Fruit fly (Drosophila melanogaster) whole organism, embryonic: Measurements from ENCODE around the gene tst.

Source experiments
- BEAF-32 ChIP-seq: fragments of 200-800 bp; sonication (Bioruptor generic); optimal IDR thresholded peaks from 3 replicates; lab custom pipeline; 2017; ENCODE audit warnings: missing biosample characterization, missing genetic modification characterization, mild to moderate bottlenecking, moderate library complexity, missing genetic modification reagents
- CG12659 ChIP-seq: fragments of 200-800 bp; sonication (Bioruptor generic); optimal IDR thresholded peaks from 3 replicates; lab custom pipeline; 2017; ENCODE audit warnings: mild to moderate bottlenecking, missing biosample characterization, missing genetic modification reagents, missing genetic modification characterization
- CG12744 ChIP-seq: fragments of 200-800 bp; sonication (Bioruptor generic); optimal IDR thresholded peaks from 2 replicates; lab custom pipeline; 2016; ENCODE audit warnings: missing biosample characterization, missing genetic modification characterization
- CG14441 ChIP-seq: fragments of 200-800 bp; sonication (Bioruptor generic); IDR thresholded peaks from 2 replicates; pipeline ENCODE4 v1.3.6; 2022; ENCODE audit warnings: missing biosample characterization, missing genetic modification characterization
- CG16813 ChIP-seq: fragments of 200-800 bp; sonication (Bioruptor generic); IDR thresholded peaks from 3 replicates; pipeline ENCODE4 v1.3.6; 2022; ENCODE audit warnings: missing biosample characterization, missing genetic modification characterization; ENCODE audit not compliant: partially characterized antibody
- CG17385 ChIP-seq: fragments of 200-800 bp; sonication (Bioruptor generic); optimal IDR thresholded peaks from 3 replicates; lab custom pipeline; 2018; ENCODE audit warnings: missing biosample characterization, mild to moderate bottlenecking, missing genetic modification characterization
- CG17829 ChIP-seq: fragments of 200-800 bp; optimal IDR thresholded peaks from 2 replicates; lab custom pipeline; 2019; ENCODE audit warnings: missing biosample characterization, mild to moderate bottlenecking, missing genetic modification characterization, moderate library complexity
- CG18599 ChIP-seq: fragments of 200-800 bp; sonication (Bioruptor generic); optimal IDR thresholded peaks from 3 replicates; lab custom pipeline; 2017; ENCODE audit warnings: missing biosample characterization, missing genetic modification characterization, mild to moderate bottlenecking, moderate library complexity, missing genetic modification reagents
- CG18764 ChIP-seq: fragments of 200-800 bp; sonication (Bioruptor generic); optimal IDR thresholded peaks from 3 replicates; lab custom pipeline; 2016; ENCODE audit warnings: missing biosample characterization, missing genetic modification characterization
- CG2116 ChIP-seq: fragments of 200-800 bp; sonication (Bioruptor generic); optimal IDR thresholded peaks from 3 replicates; lab custom pipeline; 2018; ENCODE audit warnings: missing biosample characterization, mild to moderate bottlenecking, missing genetic modification characterization
- CG2199 ChIP-seq: fragments of 200-800 bp; sonication (Bioruptor generic); IDR thresholded peaks from 3 replicates; pipeline ENCODE4 v1.3.6; 2022; ENCODE audit warnings: missing biosample characterization, missing genetic modification characterization
- CG30020 ChIP-seq: fragments of 200-800 bp; optimal IDR thresholded peaks from 2 replicates; lab custom pipeline; 2019; ENCODE audit warnings: missing biosample characterization, mild to moderate bottlenecking, missing genetic modification characterization, moderate library complexity
- CG31224 ChIP-seq: fragments of 200-800 bp; sonication (Bioruptor generic); IDR thresholded peaks from 2 replicates; pipeline ENCODE4 v1.3.6; 2022; ENCODE audit warnings: missing biosample characterization, missing genetic modification characterization
- CG3995 ChIP-seq: fragments of 200-800 bp; sonication (Bioruptor generic); optimal IDR thresholded peaks from 3 replicates; lab custom pipeline; 2016; ENCODE audit warnings: missing biosample characterization, missing genetic modification characterization
- CG6791 ChIP-seq: fragments of 200-800 bp; sonication (Bioruptor generic); IDR thresholded peaks from 3 replicates; pipeline ENCODE4 v1.3.6; 2022; ENCODE audit warnings: missing biosample characterization, missing genetic modification characterization; ENCODE audit not compliant: partially characterized antibody
- CG7963 ChIP-seq: fragments of 200-800 bp; sonication (Bioruptor generic); IDR thresholded peaks from 3 replicates; pipeline ENCODE4 v1.3.6; 2022; ENCODE audit warnings: missing biosample characterization, missing genetic modification characterization; ENCODE audit not compliant: partially characterized antibody
- CG8089 ChIP-seq: fragments of 200-800 bp; sonication (Bioruptor generic); optimal IDR thresholded peaks from 3 replicates; lab custom pipeline; 2016; ENCODE audit warnings: missing biosample characterization, missing genetic modification characterization
- CG8281 ChIP-seq: fragments of 200-800 bp; sonication (Bioruptor generic); optimal IDR thresholded peaks from 2 replicates; lab custom pipeline; 2018; ENCODE audit warnings: missing biosample characterization, mild to moderate bottlenecking, missing genetic modification characterization, moderate library complexity
- CG9932 ChIP-seq: fragments of 200-800 bp; sonication (Bioruptor generic); IDR thresholded peaks from 2 replicates; pipeline ENCODE4 v1.3.6; 2022; ENCODE audit warnings: missing biosample characterization, missing genetic modification characterization
- Camta ChIP-seq: fragments of 200-800 bp; sonication (Bioruptor generic); optimal IDR thresholded peaks from 2 replicates; lab custom pipeline; 2016; ENCODE audit warnings: missing biosample characterization, missing genetic modification characterization
- Dll ChIP-seq: fragments of 200-800 bp; sonication (Bioruptor generic); IDR thresholded peaks from 4 replicates; pipeline ENCODE4 v1.3.6; 2022; ENCODE audit warnings: missing biosample characterization, missing genetic modification characterization; ENCODE audit not compliant: partially characterized antibody
- Ets65A ChIP-seq: fragments of 200-800 bp; sonication (Bioruptor generic); peaks from one replicate; lab custom pipeline; 2016; ENCODE audit warnings: missing biosample characterization, missing genetic modification characterization
- Ets97D ChIP-seq: fragments of 200-800 bp; sonication (Bioruptor generic); optimal IDR thresholded peaks from 3 replicates; lab custom pipeline; 2016; ENCODE audit warnings: missing biosample characterization, missing genetic modification characterization
- Fer1 ChIP-seq: fragments of 200-800 bp; sonication (Bioruptor generic); optimal IDR thresholded peaks from 2 replicates; lab custom pipeline; 2017; ENCODE audit warnings: missing biosample characterization, mild to moderate bottlenecking, missing genetic modification characterization
- Fer3 ChIP-seq: fragments of 200-800 bp; sonication (Bioruptor generic); optimal IDR thresholded peaks from 2 replicates; lab custom pipeline; 2018; ENCODE audit warnings: missing biosample characterization, mild to moderate bottlenecking, missing genetic modification characterization, moderate library complexity
- Gug ChIP-seq: fragments of 200-800 bp; sonication (Bioruptor generic); IDR thresholded peaks from 4 replicates; pipeline ENCODE4 v1.3.6; 2022; ENCODE audit warnings: missing biosample characterization, missing genetic modification characterization
- Hmr ChIP-seq: fragments of 200-800 bp; sonication (Bioruptor generic); optimal IDR thresholded peaks from 3 replicates; lab custom pipeline; 2017; ENCODE audit warnings: mild to moderate bottlenecking, missing biosample characterization, missing genetic modification reagents, missing genetic modification characterization
- Hsf ChIP-seq: fragments of 200-800 bp; sonication (Bioruptor generic); optimal IDR thresholded peaks from 3 replicates; lab custom pipeline; 2016; ENCODE audit warnings: missing biosample characterization, missing genetic modification characterization
- MBD-R2 ChIP-seq: fragments of 200-800 bp; sonication (Bioruptor generic); IDR thresholded peaks from 2 replicates; pipeline ENCODE4 v1.3.6; 2022; ENCODE audit warnings: missing biosample characterization, missing genetic modification characterization
- Mad ChIP-seq: fragments of 200-800 bp; sonication (Bioruptor generic); optimal IDR thresholded peaks from 2 replicates; lab custom pipeline; 2016; ENCODE audit warnings: missing biosample characterization, missing genetic modification characterization
- Meics ChIP-seq: fragments of 200-800 bp; sonication (Bioruptor generic); optimal IDR thresholded peaks from 2 replicates; lab custom pipeline; 2017; ENCODE audit warnings: missing biosample characterization, mild to moderate bottlenecking, missing genetic modification characterization
- Oaz ChIP-seq: fragments of 200-800 bp; sonication (Bioruptor generic); IDR thresholded peaks from 2 replicates; pipeline ENCODE4 v1.3.6; 2022; ENCODE audit warnings: missing biosample characterization, missing genetic modification characterization
- Sin3A ChIP-seq: fragments of >200 bp; optimal IDR thresholded peaks from 2 replicates; lab custom pipeline; 2018
- Ssrp ChIP-seq: fragments of 200-800 bp; sonication (Bioruptor generic); optimal IDR thresholded peaks from 2 replicates; lab custom pipeline; 2018; ENCODE audit warnings: missing biosample characterization, mild to moderate bottlenecking, missing genetic modification characterization, moderate library complexity
- Vsx1 ChIP-seq: fragments of 200-800 bp; sonication (Bioruptor generic); optimal IDR thresholded peaks from 2 replicates; lab custom pipeline; 2017; ENCODE audit warnings: missing biosample characterization, mild to moderate bottlenecking, missing genetic modification characterization, missing genetic modification reagents
- bbx ChIP-seq: fragments of 200-800 bp; sonication (Bioruptor generic); IDR thresholded peaks from 2 replicates; pipeline ENCODE4 v1.3.6; 2022; ENCODE audit warnings: missing biosample characterization, missing genetic modification characterization; ENCODE audit not compliant: partially characterized antibody
- croc ChIP-seq: fragments of 200-800 bp; sonication (Bioruptor generic); conservative IDR thresholded peaks from 3 replicates; pipeline ENCODE4 v1.3.6; 2022; ENCODE audit warnings: missing biosample characterization, missing genetic modification characterization
- dm ChIP-seq: fragments of 200-800 bp; sonication (Bioruptor generic); optimal IDR thresholded peaks from 3 replicates; lab custom pipeline; 2016; ENCODE audit warnings: missing biosample characterization, missing genetic modification characterization
- dpn ChIP-seq, 2 experiments: fragments of 200-800 bp; sonication (Bioruptor generic); optimal IDR thresholded peaks; 3 replicates each; lab custom pipeline; 2016; ENCODE audit warnings: missing biosample characterization in 2 of 2, missing genetic modification characterization in 2 of 2
- h ChIP-seq: fragments of >200 bp; optimal IDR thresholded peaks from 2 replicates; lab custom pipeline; 2017
- jumu ChIP-seq: fragments of 200-800 bp; sonication (Bioruptor generic); optimal IDR thresholded peaks from 3 replicates; lab custom pipeline; 2016; ENCODE audit warnings: missing biosample characterization, missing genetic modification characterization
- kni ChIP-seq: fragments of 200-800 bp; sonication (Bioruptor generic); optimal IDR thresholded peaks from 3 replicates; lab custom pipeline; 2017; ENCODE audit warnings: mild to moderate bottlenecking, missing biosample characterization, missing genetic modification reagents, missing genetic modification characterization
- nerfin-2 ChIP-seq: fragments of 200-800 bp; sonication (Bioruptor generic); IDR thresholded peaks from 2 replicates; pipeline ENCODE4 v1.3.6; 2022; ENCODE audit warnings: missing biosample characterization, missing genetic modification characterization; ENCODE audit not compliant: partially characterized antibody
- peb ChIP-seq: fragments of 200-800 bp; sonication (Bioruptor generic); IDR thresholded peaks from 2 replicates; pipeline ENCODE4 v1.3.6; 2022; ENCODE audit warnings: missing biosample characterization, missing genetic modification characterization
- sens ChIP-seq: fragments of 200-800 bp; sonication (Bioruptor generic); peaks from one replicate; lab custom pipeline; 2016; ENCODE audit warnings: missing biosample characterization, missing genetic modification characterization
- sug ChIP-seq: fragments of 200-800 bp; optimal IDR thresholded peaks from 2 replicates; lab custom pipeline; 2019; ENCODE audit warnings: missing biosample characterization, mild to moderate bottlenecking, missing genetic modification characterization, moderate library complexity
- unc-4 ChIP-seq: fragments of 200-800 bp; sonication (Bioruptor generic); IDR thresholded peaks from 2 replicates; pipeline ENCODE4 v1.3.6; 2022; ENCODE audit warnings: missing biosample characterization, missing genetic modification characterization; ENCODE audit not compliant: partially characterized antibody
- vvl ChIP-seq: fragments of 200-800 bp; sonication (Bioruptor generic); IDR thresholded peaks from 2 replicates; pipeline ENCODE4 v1.3.6; 2022; ENCODE audit warnings: missing biosample characterization, missing genetic modification characterization
- z ChIP-seq: fragments of 200-800 bp; sonication (Bioruptor generic); IDR thresholded peaks from 3 replicates; pipeline ENCODE4 v1.3.6; 2022; ENCODE audit warnings: missing biosample characterization, missing genetic modification characterization

Gene tst

dm6 chr3R:23760219-23761018, 12.2 kb downstream of the tst start, which contains the start of gene SdhD (continued):
- peak; percentile 20 for TF ChIP-seq CG30020 (tag; lab: Kevin White, UChicago)
- TF ChIP-seq CG8281 (tag; lab: Kevin White, UChicago): no peak
- peak; percentile 13 for TF ChIP-seq Ets97D (GFP tag; lab: Kevin White, UChicago)
- peak; percentile 21 for TF ChIP-seq CG2116 (GFP tag; lab: Kevin White, UChicago)
- peak; percentile 12; the same call in 1 of the 3 replicates for TF ChIP-seq CG16813 (GFP tag; lab: Robert Waterston, UW)
- TF ChIP-seq unc-4: peak; percentile 48
- peak; percentile 23 for TF ChIP-seq Hsf (GFP tag; lab: Kevin White, UChicago)
- peak; percentile 46 for TF ChIP-seq Vsx1 (GFP tag; lab: Kevin White, UChicago)
- no peak for TF ChIP-seq Fer3 (tag; lab: Kevin White, UChicago)
- TF ChIP-seq Sin3A (lab: Kevin White, UChicago): peak; percentile 3
- TF ChIP-seq peb (GFP tag; lab: Robert Waterston, UW): no peak
- TF ChIP-seq bbx (GFP tag; lab: Robert Waterston, UW): peak; percentile 64; the same call in 1 of the 2 replicates
- no peak for TF ChIP-seq dm (GFP tag; lab: Kevin White, UChicago)
- TF ChIP-seq CG14441: no peak
- TF ChIP-seq CG18599 (GFP tag; lab: Kevin White, UChicago): peak; percentile 37
- no peak for TF ChIP-seq CG18764
- no peak for TF ChIP-seq kni (GFP tag; lab: Kevin White, UChicago)
- TF ChIP-seq CG12659 (GFP tag; lab: Kevin White, UChicago): peak; percentile 53
- TF ChIP-seq MBD-R2 (GFP tag; lab: Robert Waterston, UW): peak; percentile 93
- TF ChIP-seq Gug (GFP tag; lab: Robert Waterston, UW): no peak
- TF ChIP-seq Oaz: no peak
- TF ChIP-seq Mad (GFP tag; lab: Kevin White, UChicago): peak; percentile 1
- peak; percentile 74 for TF ChIP-seq Ets65A (GFP tag; lab: Kevin White, UChicago)
- no peak for TF ChIP-seq z (GFP tag; lab: Robert Waterston, UW)
- TF ChIP-seq sug (tag; lab: Kevin White, UChicago): peak; percentile 18
- TF ChIP-seq sens: peak; percentile 86
- no peak for TF ChIP-seq CG31224 (GFP tag; lab: Robert Waterston, UW)
- peak; percentile 24 for TF ChIP-seq Camta (GFP tag; lab: Kevin White, UChicago)
- TF ChIP-seq BEAF-32 (GFP tag; lab: Kevin White, UChicago): peak; percentile 48
- TF ChIP-seq CG2199 (GFP tag; lab: Robert Waterston, UW): no peak
- TF ChIP-seq Fer1 (GFP tag; lab: Kevin White, UChicago): peak; percentile 46
- TF ChIP-seq croc (GFP tag; lab: Robert Waterston, UW): no peak
- peak; percentile 9 for TF ChIP-seq CG17829
- TF ChIP-seq CG17385: peak; percentile 13
- 0 out of 3 replicates have a peak, but pooled peaks have one; percentile 28 for TF ChIP-seq CG6791 (GFP tag; lab: Robert Waterston, UW)
- no peak for TF ChIP-seq CG12744 (GFP tag; lab: Kevin White, UChicago)
- TF ChIP-seq Meics: peak; percentile 34
- TF ChIP-seq Dll (GFP tag; lab: Robert Waterston, UW): peak; percentile 55; the same call in 1 of the 4 replicates
- no peak for TF ChIP-seq Ssrp (tag; lab: Kevin White, UChicago)
- TF ChIP-seq CG7963 (GFP tag; lab: Robert Waterston, UW): 0 out of 3 replicates have a peak, but pooled peaks have one; percentile 54
- peak; percentile 39; the same call in 1 of the 2 replicates for TF ChIP-seq nerfin-2 (GFP tag; lab: Robert Waterston, UW)
- no peak for TF ChIP-seq h (lab: Kevin White, UChicago)
- TF ChIP-seq CG3995 (GFP tag; lab: Kevin White, UChicago): peak; percentile 31
- TF ChIP-seq Hmr (GFP tag; lab: Kevin White, UChicago): peak; percentile 30
- peak; percentile 20 for TF ChIP-seq jumu (GFP tag; lab: Kevin White, UChicago)
- TF ChIP-seq dpn (GFP tag; optimal IDR thresholded peaks at IDR 0.05; lab: Kevin White, UChicago): peak; percentile 28 to 46
- TF ChIP-seq vvl: peak; percentile 40; the same call in 1 of the 2 replicates
- TF ChIP-seq CG8089 (GFP tag; lab: Kevin White, UChicago): no peak
- peak; percentile 56 for TF ChIP-seq CG9932
